Worm (Caenorhabditis elegans) whole organism, young adult: ENCODE measurements around the gene srd-21.

Experiments
- B0336.3 ChIP-seq: fragments of 200-800 bp; sonication (Bioruptor generic); IDR thresholded peaks from 2 replicates; pipeline ENCODE4 v1.3.6; 2022; ENCODE audit warnings: missing genetic modification characterization, missing compliant biosample characterization
- C06A6.2 ChIP-seq: fragments of 200-800 bp; sonication (Bioruptor generic); conservative IDR thresholded peaks from 2 replicates; pipeline ENCODE4 v1.3.6; 2022; ENCODE audit warnings: missing genetic modification characterization, missing compliant biosample characterization
- C17E4.6 ChIP-seq: fragments of 200-800 bp; sonication (Bioruptor generic); IDR thresholded peaks from 2 replicates; pipeline ENCODE4 v1.3.6; 2022; ENCODE audit warnings: missing genetic modification reagents, missing genetic modification characterization, missing compliant biosample characterization
- D2030.7 ChIP-seq: fragments of 200-800 bp; sonication (Bioruptor generic); IDR thresholded peaks from 2 replicates; pipeline ENCODE4 v1.3.6; 2022; ENCODE audit warnings: missing genetic modification reagents, missing genetic modification characterization, missing compliant biosample characterization
- F23B12.7 ChIP-seq: sonication (generic microtip); optimal IDR thresholded peaks from 2 replicates; lab custom pipeline; 2017; ENCODE audit warnings: missing genetic modification characterization, mild to moderate bottlenecking, missing compliant biosample characterization, antibody characterized with exemption, moderate library complexity; ENCODE audit not compliant: insufficient read depth
- F57A8.1 ChIP-seq: fragments of 200-800 bp; sonication (Bioruptor generic); optimal IDR thresholded peaks from 2 replicates; lab custom pipeline; 2018; ENCODE audit warnings: mild to moderate bottlenecking, missing genetic modification characterization, moderate library complexity, missing compliant biosample characterization
- T07F8.4 ChIP-seq: sonication (generic microtip); optimal IDR thresholded peaks from 2 replicates; lab custom pipeline; 2016; ENCODE audit warnings: mild to moderate bottlenecking, missing genetic modification characterization, moderate library complexity, missing compliant biosample characterization
- Y53G8AR.9 ChIP-seq: fragments of 200-800 bp; sonication (Bioruptor generic); conservative IDR thresholded peaks from 2 replicates; pipeline ENCODE4 v1.3.6; 2022; ENCODE audit warnings: missing genetic modification reagents, missing genetic modification characterization, missing compliant biosample characterization
- Y67H2A.10 ChIP-seq: fragments of 200-800 bp; sonication (Bioruptor generic); conservative IDR thresholded peaks from 2 replicates; pipeline ENCODE4 v1.3.6; 2022; ENCODE audit warnings: missing genetic modification reagents, missing genetic modification characterization, missing compliant biosample characterization
- ZK185.1 ChIP-seq: sonication (generic microtip); optimal IDR thresholded peaks from 2 replicates; lab custom pipeline; 2016; ENCODE audit warnings: mild to moderate bottlenecking, missing genetic modification characterization, missing compliant biosample characterization; ENCODE audit not compliant: poor library complexity, severe bottlenecking
- ama-1 ChIP-seq, 3 experiments: fragments of 150-350 bp in 1 of 3; sonication (generic microtip) in 2 of 3; optimal IDR thresholded peaks; 2 replicates each; lab custom pipeline; 2014 to 2018; ENCODE audit warnings: missing biosample characterization in 2 of 3, missing genetic modification characterization in 2 of 3, missing genetic modification reagents in 2 of 3
- aptf-3 ChIP-seq: fragments of 200-800 bp; sonication (Bioruptor generic); IDR thresholded peaks from 2 replicates; pipeline ENCODE4 v1.3.6; 2022; ENCODE audit warnings: missing genetic modification characterization, missing compliant biosample characterization
- ceh-40 ChIP-seq: fragments of 200-800 bp; sonication (Bioruptor generic); IDR thresholded peaks from 2 replicates; pipeline ENCODE4 v1.3.6; 2022; ENCODE audit warnings: missing genetic modification characterization, missing compliant biosample characterization
- die-1 ChIP-seq: sonication (generic microtip); optimal IDR thresholded peaks from 2 replicates; lab custom pipeline; 2016; ENCODE audit warnings: missing genotype, mild to moderate bottlenecking, missing genetic modification characterization, missing compliant biosample characterization
- dox-1 ChIP-seq: fragments of 200-800 bp; sonication (Bioruptor generic); IDR thresholded peaks from 2 replicates; pipeline ENCODE4 v1.3.6; 2022; ENCODE audit warnings: missing genetic modification reagents, missing genetic modification characterization, missing compliant biosample characterization
- ekl-4 ChIP-seq: fragments of 200-800 bp; sonication (Bioruptor generic); IDR thresholded peaks from 2 replicates; pipeline ENCODE4 v1.3.6; 2022; ENCODE audit warnings: missing genetic modification reagents, missing genetic modification characterization, missing compliant biosample characterization
- ets-4 ChIP-seq: fragments of 200-800 bp; sonication (Bioruptor generic); optimal IDR thresholded peaks from 2 replicates; lab custom pipeline; 2018; ENCODE audit warnings: mild to moderate bottlenecking, missing genetic modification characterization, missing compliant biosample characterization
- lag-1 ChIP-seq: fragments of 200-800 bp; sonication (Bioruptor generic); IDR thresholded peaks from 2 replicates; pipeline ENCODE4 v1.3.6; 2022; ENCODE audit warnings: missing genetic modification reagents, missing genetic modification characterization, missing compliant biosample characterization
- let-526 ChIP-seq: fragments of 200-800 bp; sonication (Bioruptor generic); IDR thresholded peaks from 2 replicates; pipeline ENCODE4 v1.3.6; 2022; ENCODE audit warnings: missing genetic modification reagents, missing genetic modification characterization, missing compliant biosample characterization
- let-607 ChIP-seq, 2 experiments: fragments of 200-800 bp in 1 of 2; sonication (Bioruptor generic) in 1 of 2; sonication (generic microtip) in 1 of 2; optimal IDR thresholded peaks; 2 replicates each; lab custom pipeline; 2016 to 2018; ENCODE audit warnings: mild to moderate bottlenecking in 2 of 2, missing compliant biosample characterization in 2 of 2, missing genetic modification characterization in 2 of 2, moderate library complexity in 2 of 2, missing genotype in 1 of 2
- madf-10 ChIP-seq: sonication (generic microtip); optimal IDR thresholded peaks from 2 replicates; lab custom pipeline; 2016; ENCODE audit warnings: mild to moderate bottlenecking, missing genetic modification characterization, missing compliant biosample characterization
- mel-28 ChIP-seq: sonication (generic microtip); optimal IDR thresholded peaks from 2 replicates; lab custom pipeline; 2016; ENCODE audit warnings: borderline replicate concordance, mild to moderate bottlenecking, missing genetic modification characterization, missing compliant biosample characterization
- mes-4 ChIP-seq: sonication (generic microtip); optimal IDR thresholded peaks from 2 replicates; lab custom pipeline; 2016; ENCODE audit warnings: missing genotype, missing genetic modification characterization, missing compliant biosample characterization
- nfya-1 ChIP-seq: sonication (generic microtip); optimal IDR thresholded peaks from 2 replicates; lab custom pipeline; 2017; ENCODE audit warnings: antibody characterized with exemption, missing compliant biosample characterization, missing genetic modification characterization, borderline replicate concordance; ENCODE audit not compliant: insufficient read depth
- nfya-2 ChIP-seq: fragments of 200-800 bp; sonication (Bioruptor generic); IDR thresholded peaks from 2 replicates; pipeline ENCODE4 v1.3.6; 2022; ENCODE audit warnings: missing genetic modification reagents, missing genetic modification characterization, missing compliant biosample characterization
- nhr-27 ChIP-seq: fragments of 200-800 bp; sonication (Bioruptor generic); optimal IDR thresholded peaks from 2 replicates; lab custom pipeline; 2018; ENCODE audit warnings: mild to moderate bottlenecking, missing genetic modification characterization, moderate library complexity, missing compliant biosample characterization
- nhr-80 ChIP-seq: sonication (generic microtip); optimal IDR thresholded peaks from 2 replicates; lab custom pipeline; 2016; ENCODE audit warnings: missing genetic modification characterization, missing compliant biosample characterization
- rcor-1 ChIP-seq: fragments of 200-800 bp; sonication (Bioruptor generic); IDR thresholded peaks from 2 replicates; pipeline ENCODE4 v1.3.6; 2022; ENCODE audit warnings: missing genetic modification reagents, missing genetic modification characterization, missing compliant biosample characterization
- repo-1 ChIP-seq: sonication (generic microtip); optimal IDR thresholded peaks from 2 replicates; lab custom pipeline; 2017; ENCODE audit warnings: mild to moderate bottlenecking, missing genetic modification characterization, missing compliant biosample characterization
- snpc-1.3 ChIP-seq: sonication (generic microtip); optimal IDR thresholded peaks from 2 replicates; lab custom pipeline; 2017; ENCODE audit warnings: missing genetic modification characterization, mild to moderate bottlenecking, missing compliant biosample characterization, antibody characterized with exemption, moderate library complexity, missing genotype, missing genetic modification reagents; ENCODE audit not compliant: insufficient read depth
- snpc-3.4 ChIP-seq: sonication (generic microtip); optimal IDR thresholded peaks from 2 replicates; lab custom pipeline; 2017; ENCODE audit warnings: missing genetic modification characterization, mild to moderate bottlenecking, missing compliant biosample characterization, antibody characterized with exemption, moderate library complexity, missing genotype, missing genetic modification reagents
- snpc-4 ChIP-seq, 5 experiments: fragments of 150-350 bp in 1 of 5; sonication (generic microtip) in 4 of 5; optimal IDR thresholded peaks; 2 replicates each; lab custom pipeline; 2014 to 2018; ENCODE audit warnings: missing genetic modification characterization in 5 of 5, missing biosample characterization in 3 of 5, antibody characterized with exemption in 2 of 5, mild to moderate bottlenecking in 2 of 5, missing compliant biosample characterization in 2 of 5, missing genotype in 2 of 5, moderate library complexity in 2 of 5, missing genetic modification reagents in 1 of 5
- tbx-9 ChIP-seq: sonication (generic microtip); optimal IDR thresholded peaks from 2 replicates; lab custom pipeline; 2016; ENCODE audit warnings: borderline replicate concordance, missing genetic modification characterization, inconsistent platforms, missing compliant biosample characterization
- unc-130 ChIP-seq: sonication (generic microtip); optimal IDR thresholded peaks from 2 replicates; lab custom pipeline; 2016; ENCODE audit warnings: missing genetic modification reagents, missing genetic modification characterization, missing compliant biosample characterization
- xnd-1 ChIP-seq: sonication (generic microtip); optimal IDR thresholded peaks from 2 replicates; lab custom pipeline; 2016; ENCODE audit warnings: missing genotype, missing genetic modification reagents, missing genetic modification characterization, missing compliant biosample characterization
- ztf-18 ChIP-seq: sonication (generic microtip); optimal IDR thresholded peaks from 2 replicates; lab custom pipeline; 2016; ENCODE audit warnings: missing genotype, mild to moderate bottlenecking, missing genetic modification characterization, missing compliant biosample characterization
- ztf-25 ChIP-seq: fragments of 200-800 bp; sonication (Bioruptor generic); IDR thresholded peaks from 2 replicates; pipeline ENCODE4 v1.3.6; 2022; ENCODE audit warnings: missing genetic modification reagents, missing genetic modification characterization, missing compliant biosample characterization
- ztf-28 ChIP-seq: fragments of 200-800 bp; sonication (Bioruptor generic); IDR thresholded peaks from 2 replicates; pipeline ENCODE4 v1.3.6; 2022; ENCODE audit warnings: missing genetic modification reagents, missing genetic modification characterization, missing compliant biosample characterization

The srd-21 gene

ce11 chrV:16645201-16645940 lies 15.7 kb downstream of the srd-21 start, which contains the start of gene W06G6.17 (continued):
- TF ChIP-seq ekl-4 (GFP tag; lab: Robert Waterston, UW) (no peak), nhr-27 (tag; lab: Kevin White, UChicago) (no peak), tbx-9 (tag; lab: Kevin White, UChicago) (no peak), snpc-3.4 (tag; lab: Kevin White, UChicago) (no peak), T07F8.4 (tag; lab: Kevin White, UChicago) (no peak), nhr-80 (tag; lab: Kevin White, UChicago) (no peak), nfya-2 (GFP tag; lab: Robert Waterston, UW) (no peak), mel-28 (tag; lab: Kevin White, UChicago) (no peak)

- TF ChIP-seq aptf-3 (GFP tag; lab: Robert Waterston, UW) (no peak), D2030.7 (GFP tag; lab: Robert Waterston, UW) (no peak), nhr-80 (tag; lab: Kevin White, UChicago) (no peak), mes-4 (no peak), repo-1 (no peak), B0336.3 (GFP tag; lab: Robert Waterston, UW) (no peak), lag-1 (GFP tag; lab: Robert Waterston, UW) (no peak), F57A8.1 (GFP tag; lab: Kevin White, UChicago) (no peak), ztf-18 (tag; lab: Kevin White, UChicago) (no peak)
These were observed 16.7 kb downstream of the srd-21 start, which contains the start of gene W06G6.9 for ce11 chrV:16646372-16646771. W06G6.9 (minus strand) TSS chrV:16646472.

- TF ChIP-seq ztf-18 (tag; lab: Kevin White, UChicago) (no peak), nfya-1 (tag; lab: Kevin White, UChicago) (no peak), xnd-1 (no peak), snpc-1.3 (tag; lab: Kevin White, UChicago) (no peak), ztf-28 (no peak), ets-4 (no peak), C06A6.2 (GFP tag; lab: Robert Waterston, UW) (no peak), let-526 (no peak), Y67H2A.10 (GFP tag; lab: Robert Waterston, UW) (no peak), rcor-1 (GFP tag; lab: Robert Waterston, UW) (no peak)
These were observed 17.4 kb downstream of the srd-21 start, which contains the start of gene W06G6.10 for ce11 chrV:16647093-16647492. W06G6.10 (minus strand) TSS chrV:16647193.

- TF ChIP-seq D2030.7 (GFP tag; lab: Robert Waterston, UW) (0 out of 2 replicates have a peak, but pooled peaks have one; percentile 22), unc-130 (GFP tag; lab: Kevin White, UChicago) (no peak), C17E4.6 (GFP tag; lab: Robert Waterston, UW) (no peak), snpc-4 (GFP tag; optimal IDR thresholded peaks at IDR 0.05; lab: Kevin White, UChicago) (peak; percentile 44), snpc-4 (tag; optimal IDR thresholded peaks at IDR 0.05; lab: Kevin White, UChicago) (peak in 3 of 4 experiments; percentile 29 to 85 (median 76)), Y53G8AR.9 (GFP tag; lab: Robert Waterston, UW) (no peak), ceh-40 (GFP tag; lab: Robert Waterston, UW) (no peak), rcor-1 (GFP tag; lab: Robert Waterston, UW) (no peak; the same call in 1 of the 2 replicates), lag-1 (GFP tag; lab: Robert Waterston, UW) (no peak), madf-10 (tag; lab: Kevin White, UChicago) (peak; percentile 3), die-1 (tag; lab: Kevin White, UChicago) (peak; percentile 72), T07F8.4 (tag; lab: Kevin White, UChicago) (peak; percentile 40), F57A8.1 (GFP tag; lab: Kevin White, UChicago) (no peak), ZK185.1 (tag; lab: Kevin White, UChicago) (peak; percentile 20), dox-1 (GFP tag; lab: Robert Waterston, UW) (0 out of 2 replicates have a peak, but pooled peaks have one; percentile 18), ztf-28 (no peak), F23B12.7 (tag; lab: Kevin White, UChicago) (peak; percentile 70), ztf-25 (peak; percentile 61; the same call in 1 of the 2 replicates), ama-1 (optimal IDR thresholded peaks at IDR 0.05; lab: Kevin White, UChicago) (no peak), ama-1 (GFP tag; optimal IDR thresholded peaks at IDR 0.05; lab: Kevin White, UChicago) (no peak), let-607 (tag; optimal IDR thresholded peaks at IDR 0.05; lab: Kevin White, UChicago) (peak in 1 of 2 experiments; percentile 44)
These were observed 18.8 kb downstream of the srd-21 start, which contains the start of gene W06G6.20 for ce11 chrV:16648317-16649018. W06G6.20 (minus strand) TSS chrV:16648367.
